Fruit fly (Drosophila melanogaster): ENCODE results near the gene RPA2.

Gene RPA2

DNA sequence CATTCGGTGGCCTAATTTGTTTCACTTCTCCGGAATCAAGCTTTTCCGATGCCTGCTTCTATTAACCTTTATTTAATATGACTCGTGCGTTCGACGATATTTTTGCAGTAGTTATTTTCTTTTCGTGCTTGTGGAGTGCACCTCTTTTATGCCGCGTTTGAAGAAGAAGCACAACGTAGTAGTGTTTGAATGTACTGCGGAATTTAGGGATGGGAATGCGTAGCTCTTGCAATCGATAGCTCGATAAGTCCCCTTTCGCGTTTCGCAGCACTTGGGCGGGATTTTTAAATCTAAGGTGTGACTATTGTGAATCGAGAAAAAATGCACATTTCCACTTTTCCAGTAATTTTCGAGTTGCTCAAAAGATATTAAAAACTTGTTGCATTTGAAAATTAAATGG is 7.2 kb downstream of the RPA2 start, which contains the start of the genes CG43739 and sky (continued):
- peak; percentile 85 for TF ChIP-seq Opbp (GFP tag; IDR thresholded peaks at IDR 0.05; ENCODE audit: partially characterized antibody)
- peak; percentile 59 for TF ChIP-seq Rfx (GFP tag; IDR thresholded peaks at IDR 0.05)
- TF ChIP-seq CG4617 (GFP tag; optimal IDR thresholded peaks at IDR 0.05; ENCODE audit: borderline replicate concordance): peak; percentile 51
- TF ChIP-seq CG6813 (GFP tag; optimal IDR thresholded peaks at IDR 0.05): no peak
- TF ChIP-seq CG42726 (GFP tag; IDR thresholded peaks at IDR 0.05; ENCODE audit: partially characterized antibody): peak; percentile 90
- TF ChIP-seq CG11456 (GFP tag; IDR thresholded peaks at IDR 0.05): peak; percentile 46; the same call in 1 of the 3 replicates
- peak; percentile 84 for TF ChIP-seq Sry-β (GFP tag; optimal IDR thresholded peaks at IDR 0.05)
- peak; percentile 1 for TF ChIP-seq ind (GFP tag; optimal IDR thresholded peaks at IDR 0.05)
- peak; percentile 90 for TF ChIP-seq BEAF-32 (GFP tag; optimal IDR thresholded peaks at IDR 0.05)
- peak; percentile 37 for TF ChIP-seq shn (GFP tag; optimal IDR thresholded peaks at IDR 0.05)
- TF ChIP-seq CG15514 (GFP tag; optimal IDR thresholded peaks at IDR 0.05): peak; percentile 72
- no peak for TF ChIP-seq Eip74EF (GFP tag; optimal IDR thresholded peaks at IDR 0.05)
- TF ChIP-seq maf-S (GFP tag; optimal IDR thresholded peaks at IDR 0.05): peak; percentile 37
- TF ChIP-seq CG6175 (GFP tag; IDR thresholded peaks at IDR 0.05): no peak
- peak; percentile 60 for TF ChIP-seq CG14710 (tag; optimal IDR thresholded peaks at IDR 0.05)
- TF ChIP-seq phol (tag; optimal IDR thresholded peaks at IDR 0.05): peak; percentile 34
- peak; percentile 16 for TF ChIP-seq Chrac-16 (GFP tag; optimal IDR thresholded peaks at IDR 0.05)
- TF ChIP-seq Trl (optimal IDR thresholded peaks at IDR 0.05): no peak
- peak; percentile 52 for TF ChIP-seq Trl (GFP tag; optimal IDR thresholded peaks at IDR 0.05)
- peak; percentile 5 for TF ChIP-seq CG18599 (GFP tag; optimal IDR thresholded peaks at IDR 0.05)
- TF ChIP-seq mld (GFP tag; IDR thresholded peaks at IDR 0.05; ENCODE audit: partially characterized antibody): peak; percentile 84; the same call in 2 of the 3 replicates
- no peak for TF ChIP-seq ash1 (GFP tag; optimal IDR thresholded peaks at IDR 0.05)
- TF ChIP-seq D19B (GFP tag; optimal IDR thresholded peaks at IDR 0.05): no peak
- peak; percentile 96 for TF ChIP-seq CG3847 (GFP tag; IDR thresholded peaks at IDR 0.05)
- peak; percentile 7 for TF ChIP-seq CG4820 (GFP tag; optimal IDR thresholded peaks at IDR 0.05)
- TF ChIP-seq chm (GFP tag; IDR thresholded peaks at IDR 0.05): peak; percentile 32; the same call in 1 of the 2 replicates
- peak; percentile 73 for TF ChIP-seq CG9932 (GFP tag; IDR thresholded peaks at IDR 0.05)
- no peak for TF ChIP-seq jing (GFP tag; optimal IDR thresholded peaks at IDR 0.05)
- no peak for TF ChIP-seq unpg (GFP tag; optimal IDR thresholded peaks at IDR 0.05)
- peak; percentile 88 for TF ChIP-seq pzg (GFP tag; optimal IDR thresholded peaks at IDR 0.05)
- TF ChIP-seq hb (GFP tag; IDR thresholded peaks at IDR 0.05; ENCODE audit: partially characterized antibody): peak; percentile 75
- peak; percentile 85 for TF ChIP-seq CG7963 (GFP tag; IDR thresholded peaks at IDR 0.05; ENCODE audit: partially characterized antibody)
- TF ChIP-seq lab (GFP tag; optimal IDR thresholded peaks at IDR 0.05): peak; percentile 24
- TF ChIP-seq CG2120 (GFP tag; optimal IDR thresholded peaks at IDR 0.05): peak; percentile 68
- peak; percentile 54 for TF ChIP-seq Antp (GFP tag; optimal IDR thresholded peaks at IDR 0.05)
- no peak for TF ChIP-seq lov (optimal IDR thresholded peaks at IDR 0.05)
- 0 out of 3 replicates have a peak, but pooled peaks have one; percentile 22 for TF ChIP-seq lov (GFP tag; IDR thresholded peaks at IDR 0.05)
- peak; percentile 38 for TF ChIP-seq ems (GFP tag; optimal IDR thresholded peaks at IDR 0.05)
- no peak for TF ChIP-seq CG11695 (GFP tag; IDR thresholded peaks at IDR 0.05)
- TF ChIP-seq CG13894 (tag; optimal IDR thresholded peaks at IDR 0.05): peak; percentile 23
- peak; percentile 4 for TF ChIP-seq CG4328 (GFP tag; optimal IDR thresholded peaks at IDR 0.05)
- TF ChIP-seq prd (optimal IDR thresholded peaks at IDR 0.05): no peak
- peak; percentile 36; the same call in 1 of the 3 replicates for TF ChIP-seq prd (GFP tag; IDR thresholded peaks at IDR 0.05)
- TF ChIP-seq pum (GFP tag; optimal IDR thresholded peaks at IDR 0.05): peak; percentile 4
- peak; percentile 73 for TF ChIP-seq slbo (GFP tag; IDR thresholded peaks at IDR 0.05)
- TF ChIP-seq nau (GFP tag; optimal IDR thresholded peaks at IDR 0.05): no peak
- peak; percentile 53 for TF ChIP-seq CG13624 (GFP tag; optimal IDR thresholded peaks at IDR 0.05)
- TF ChIP-seq CG33213 (GFP tag; optimal IDR thresholded peaks at IDR 0.05): peak; percentile 35
- TF ChIP-seq CG10147 (GFP tag; optimal IDR thresholded peaks at IDR 0.05): peak; percentile 49
- peak; percentile 52 for TF ChIP-seq CG5180 (GFP tag; optimal IDR thresholded peaks at IDR 0.05)
